Fruit fly (Drosophila melanogaster) whole organism, embryonic: ENCODE data around the gene IA-2.

Experiments used
- CG10274 ChIP-seq: fragments of 200-800 bp; sonication (Bioruptor generic); optimal IDR thresholded peaks from 3 replicates; lab custom pipeline; 2017; ENCODE audit warnings: missing biosample characterization, mild to moderate bottlenecking, missing genetic modification characterization
- CG11560 ChIP-seq: fragments of 200-800 bp; sonication (Bioruptor generic); IDR thresholded peaks from 3 replicates; pipeline ENCODE4 v1.3.6; 2022; ENCODE audit warnings: missing biosample characterization, missing genetic modification characterization
- CG11695 ChIP-seq: fragments of 200-800 bp; sonication (Bioruptor generic); IDR thresholded peaks from 3 replicates; pipeline ENCODE4 v1.3.6; 2022; ENCODE audit warnings: missing biosample characterization, missing genetic modification characterization
- CG12391 ChIP-seq: fragments of 200-800 bp; sonication (Bioruptor generic); optimal IDR thresholded peaks from 3 replicates; lab custom pipeline; 2018; ENCODE audit warnings: missing biosample characterization, mild to moderate bottlenecking, missing genetic modification characterization, moderate library complexity
- CG12769 ChIP-seq: fragments of 200-800 bp; sonication (Bioruptor generic); optimal IDR thresholded peaks from 2 replicates; lab custom pipeline; 2019; ENCODE audit warnings: missing biosample characterization, mild to moderate bottlenecking, missing genetic modification characterization, moderate library complexity
- CG13296 ChIP-seq: fragments of 200-800 bp; sonication (Bioruptor generic); optimal IDR thresholded peaks from 3 replicates; lab custom pipeline; 2018; ENCODE audit warnings: missing biosample characterization, mild to moderate bottlenecking, missing genetic modification characterization
- CG17328 ChIP-seq: fragments of 200-800 bp; sonication (Bioruptor generic); IDR thresholded peaks from 2 replicates; pipeline ENCODE4 v1.3.6; 2022; ENCODE audit warnings: missing biosample characterization, missing genetic modification characterization
- CG18262 ChIP-seq: fragments of 200-800 bp; optimal IDR thresholded peaks from 3 replicates; lab custom pipeline; 2019; ENCODE audit warnings: missing biosample characterization, mild to moderate bottlenecking, missing genetic modification characterization, moderate library complexity
- CG30431 ChIP-seq: fragments of 200-800 bp; sonication (Bioruptor generic); optimal IDR thresholded peaks from 2 replicates; lab custom pipeline; 2017; ENCODE audit warnings: missing biosample characterization, missing genetic modification characterization
- CG3847 ChIP-seq: fragments of 200-800 bp; sonication (Bioruptor generic); IDR thresholded peaks from 2 replicates; pipeline ENCODE4 v1.3.6; 2022; ENCODE audit warnings: missing biosample characterization, missing genetic modification characterization
- CG4328 ChIP-seq: fragments of 200-800 bp; sonication (Bioruptor generic); optimal IDR thresholded peaks from 3 replicates; lab custom pipeline; 2017; ENCODE audit warnings: missing biosample characterization, missing genetic modification reagents, missing genetic modification characterization
- CG4360 ChIP-seq: fragments of 200-800 bp; sonication (Bioruptor generic); IDR thresholded peaks from 2 replicates; pipeline ENCODE4 v1.3.6; 2022; ENCODE audit warnings: missing biosample characterization, missing genetic modification characterization
- CG4424 ChIP-seq: fragments of 200-800 bp; sonication (Bioruptor generic); optimal IDR thresholded peaks from 3 replicates; lab custom pipeline; 2016; ENCODE audit warnings: missing biosample characterization, missing genetic modification characterization
- CG4730 ChIP-seq: fragments of 200-800 bp; sonication (Bioruptor generic); IDR thresholded peaks from 2 replicates; pipeline ENCODE4 v1.3.6; 2022; ENCODE audit warnings: missing biosample characterization, missing genetic modification characterization
- CG7556 ChIP-seq: fragments of 200-800 bp; sonication (Bioruptor generic); optimal IDR thresholded peaks from 2 replicates; lab custom pipeline; 2017; ENCODE audit warnings: missing biosample characterization, mild to moderate bottlenecking, missing genetic modification characterization
- CG7745 ChIP-seq: fragments of 200-800 bp; sonication (Bioruptor generic); optimal IDR thresholded peaks from 2 replicates; lab custom pipeline; 2018; ENCODE audit warnings: missing biosample characterization, mild to moderate bottlenecking, missing genetic modification characterization, moderate library complexity
- CG8359 ChIP-seq: fragments of 200-800 bp; sonication (Bioruptor generic); optimal IDR thresholded peaks from 2 replicates; lab custom pipeline; 2017; ENCODE audit warnings: missing biosample characterization, mild to moderate bottlenecking, missing genetic modification characterization, borderline replicate concordance
- Dek ChIP-seq: fragments of 200-800 bp; sonication (Bioruptor generic); optimal IDR thresholded peaks from 3 replicates; lab custom pipeline; 2019; ENCODE audit warnings: missing biosample characterization, mild to moderate bottlenecking, missing genetic modification characterization, moderate library complexity
- Dfd ChIP-seq, 2 experiments: fragments of >200 bp; optimal IDR thresholded peaks; 2 replicates each; lab custom pipeline; 2017; ENCODE audit warnings: missing biosample characterization in 2 of 2, missing genetic modification characterization in 2 of 2
- E2f2 ChIP-seq: fragments of 200-800 bp; sonication (Bioruptor generic); IDR thresholded peaks from 2 replicates; pipeline ENCODE4 v1.3.6; 2022; ENCODE audit warnings: missing biosample characterization, missing genetic modification characterization
- Fer3 ChIP-seq: fragments of 200-800 bp; sonication (Bioruptor generic); optimal IDR thresholded peaks from 2 replicates; lab custom pipeline; 2018; ENCODE audit warnings: missing biosample characterization, mild to moderate bottlenecking, missing genetic modification characterization, moderate library complexity
- H15 ChIP-seq: fragments of 200-800 bp; sonication (Bioruptor generic); IDR thresholded peaks from 3 replicates; pipeline ENCODE4 v1.3.6; 2022; ENCODE audit warnings: missing biosample characterization, missing genetic modification characterization
- H2.0 ChIP-seq: fragments of 200-800 bp; sonication (Bioruptor generic); IDR thresholded peaks from 2 replicates; pipeline ENCODE4 v1.3.6; 2022; ENCODE audit warnings: missing biosample characterization, missing genetic modification characterization
- HLHmδ ChIP-seq: fragments of 200-800 bp; sonication (Bioruptor generic); optimal IDR thresholded peaks from 2 replicates; lab custom pipeline; 2018; ENCODE audit warnings: missing biosample characterization, mild to moderate bottlenecking, missing genetic modification characterization, moderate library complexity
- HmgD ChIP-seq: fragments of 200-800 bp; sonication (Bioruptor generic); optimal IDR thresholded peaks from 3 replicates; lab custom pipeline; 2016; ENCODE audit warnings: missing biosample characterization, missing genetic modification characterization
- NFAT ChIP-seq: fragments of 200-800 bp; sonication (Bioruptor generic); IDR thresholded peaks from 2 replicates; pipeline ENCODE4 v1.3.6; 2022; ENCODE audit warnings: missing biosample characterization, missing genetic modification characterization
- Nf-YA ChIP-seq: fragments of 200-800 bp; sonication (Bioruptor generic); IDR thresholded peaks from 2 replicates; pipeline ENCODE4 v1.3.6; 2022; ENCODE audit warnings: missing biosample characterization, missing genetic modification characterization
- Sox102F ChIP-seq: fragments of 200-800 bp; sonication (Bioruptor generic); optimal IDR thresholded peaks from 2 replicates; lab custom pipeline; 2018; ENCODE audit warnings: missing biosample characterization, mild to moderate bottlenecking, missing genetic modification characterization, moderate library complexity
- Stat92E ChIP-seq, 3 experiments: fragments of >200 bp in 2 of 3; fragments of 200-800 bp in 1 of 3; sonication (Bioruptor generic) in 1 of 3; optimal IDR thresholded peaks; 2 replicates each; lab custom pipeline; 2017 to 2019; ENCODE audit warnings: missing biosample characterization in 3 of 3, missing genetic modification characterization in 3 of 3, mild to moderate bottlenecking in 1 of 3, moderate library complexity in 1 of 3
- amos ChIP-seq: fragments of 200-800 bp; sonication (Bioruptor generic); IDR thresholded peaks from 2 replicates; pipeline ENCODE4 v1.3.6; 2022; ENCODE audit warnings: missing biosample characterization, missing genetic modification characterization; ENCODE audit not compliant: partially characterized antibody
- ato ChIP-seq: fragments of 200-800 bp; sonication (Bioruptor generic); IDR thresholded peaks from 2 replicates; pipeline ENCODE4 v1.3.6; 2022; ENCODE audit warnings: missing biosample characterization, missing genetic modification characterization; ENCODE audit not compliant: partially characterized antibody
- br ChIP-seq: fragments of >200 bp; optimal IDR thresholded peaks from 2 replicates; lab custom pipeline; 2017
- cas ChIP-seq: fragments of 200-800 bp; sonication (Bioruptor generic); IDR thresholded peaks from 2 replicates; pipeline ENCODE4 v1.3.6; 2022; ENCODE audit warnings: missing biosample characterization, missing genetic modification characterization
- ci ChIP-seq: fragments of 200-800 bp; sonication (Bioruptor generic); IDR thresholded peaks from 3 replicates; pipeline ENCODE4 v1.3.6; 2022; ENCODE audit warnings: missing biosample characterization, missing genetic modification characterization
- dmrt11E ChIP-seq: fragments of 200-800 bp; sonication (Bioruptor generic); optimal IDR thresholded peaks from 3 replicates; lab custom pipeline; 2018; ENCODE audit warnings: missing biosample characterization, mild to moderate bottlenecking, missing genetic modification characterization, moderate library complexity
- dpn ChIP-seq, 2 experiments: fragments of 200-800 bp; sonication (Bioruptor generic); optimal IDR thresholded peaks; 3 replicates each; lab custom pipeline; 2016; ENCODE audit warnings: missing biosample characterization in 2 of 2, missing genetic modification characterization in 2 of 2
- gem ChIP-seq: fragments of 200-800 bp; sonication (Bioruptor generic); optimal IDR thresholded peaks from 2 replicates; lab custom pipeline; 2019; ENCODE audit warnings: missing biosample characterization, mild to moderate bottlenecking, missing genetic modification characterization, moderate library complexity
- gt ChIP-seq: fragments of 200-800 bp; sonication (Bioruptor generic); IDR thresholded peaks from 2 replicates; pipeline ENCODE4 v1.3.6; 2022; ENCODE audit warnings: missing biosample characterization, missing genetic modification characterization
- hth ChIP-seq: fragments of >200 bp; optimal IDR thresholded peaks from 2 replicates; lab custom pipeline; 2017; ENCODE audit warnings: inconsistent platforms
- kni ChIP-seq: fragments of 200-800 bp; sonication (Bioruptor generic); optimal IDR thresholded peaks from 3 replicates; lab custom pipeline; 2017; ENCODE audit warnings: mild to moderate bottlenecking, missing biosample characterization, missing genetic modification reagents, missing genetic modification characterization
- pros ChIP-seq: fragments of 200-800 bp; sonication (Bioruptor generic); optimal IDR thresholded peaks from 3 replicates; lab custom pipeline; 2019; ENCODE audit warnings: missing biosample characterization, mild to moderate bottlenecking, missing genetic modification characterization, moderate library complexity
- pzg ChIP-seq: fragments of 200-800 bp; sonication (Bioruptor generic); optimal IDR thresholded peaks from 3 replicates; lab custom pipeline; 2018; ENCODE audit warnings: missing biosample characterization, mild to moderate bottlenecking, missing genetic modification characterization, moderate library complexity
- ro ChIP-seq: fragments of 200-800 bp; sonication (Bioruptor generic); IDR thresholded peaks from 2 replicates; pipeline ENCODE4 v1.3.6; 2022; ENCODE audit warnings: missing biosample characterization, missing genetic modification characterization
- run ChIP-seq: fragments of 200-800 bp; sonication (Bioruptor generic); optimal IDR thresholded peaks from 3 replicates; lab custom pipeline; 2018; ENCODE audit warnings: missing biosample characterization, mild to moderate bottlenecking, missing genetic modification characterization
- sens ChIP-seq: fragments of 200-800 bp; sonication (Bioruptor generic); peaks from one replicate; lab custom pipeline; 2016; ENCODE audit warnings: missing biosample characterization, missing genetic modification characterization
- slp2 ChIP-seq: fragments of 200-800 bp; sonication (Bioruptor generic); optimal IDR thresholded peaks from 2 replicates; lab custom pipeline; 2016; ENCODE audit warnings: missing biosample characterization, missing genetic modification characterization
- sqz ChIP-seq: fragments of 200-800 bp; sonication (Bioruptor generic); optimal IDR thresholded peaks from 3 replicates; lab custom pipeline; 2018; ENCODE audit warnings: missing biosample characterization, mild to moderate bottlenecking, missing genetic modification characterization
- tap ChIP-seq: fragments of 200-800 bp; optimal IDR thresholded peaks from 3 replicates; lab custom pipeline; 2019; ENCODE audit warnings: missing biosample characterization, mild to moderate bottlenecking, missing genetic modification characterization, moderate library complexity
- unc-4 ChIP-seq: fragments of 200-800 bp; sonication (Bioruptor generic); IDR thresholded peaks from 2 replicates; pipeline ENCODE4 v1.3.6; 2022; ENCODE audit warnings: missing biosample characterization, missing genetic modification characterization; ENCODE audit not compliant: partially characterized antibody
- usp ChIP-seq: fragments of >200 bp; optimal IDR thresholded peaks from 2 replicates; lab custom pipeline; 2017; ENCODE audit warnings: missing biosample characterization, missing genetic modification characterization
- z ChIP-seq: fragments of 200-800 bp; sonication (Bioruptor generic); IDR thresholded peaks from 3 replicates; pipeline ENCODE4 v1.3.6; 2022; ENCODE audit warnings: missing biosample characterization, missing genetic modification characterization
- zen2 ChIP-seq: fragments of 200-800 bp; sonication (Bioruptor generic); IDR thresholded peaks from 3 replicates; pipeline ENCODE4 v1.3.6; 2022; ENCODE audit warnings: missing biosample characterization, missing genetic modification characterization; ENCODE audit not compliant: partially characterized antibody

IA-2 gene

DNA sequence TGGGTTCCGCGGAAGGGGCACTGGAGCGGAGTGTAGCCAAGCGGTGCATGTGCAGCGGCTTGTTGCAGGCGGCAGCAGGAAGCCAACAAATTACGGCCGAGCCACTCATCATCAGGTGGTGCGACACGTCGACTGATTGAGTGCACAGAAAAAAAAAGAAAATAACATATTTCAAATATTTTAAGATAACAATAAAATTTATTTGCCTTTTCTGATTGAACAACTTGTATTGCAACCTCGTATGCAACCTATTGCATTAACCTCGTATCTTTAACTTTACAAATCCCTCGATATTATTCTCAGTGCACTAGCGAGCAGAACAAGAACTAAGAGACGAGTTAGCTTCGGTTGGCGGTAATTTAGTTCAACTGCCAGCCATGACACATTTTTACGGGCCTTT is 22.5 kb upstream of the IA-2 start (continued):
- TF ChIP-seq CG11560 (no peak), Stat92E (GFP tag; optimal IDR thresholded peaks at IDR 0.05; lab: Kevin White, UChicago) (no peak), CG7745 (tag; lab: Kevin White, UChicago) (no peak), run (tag; lab: Kevin White, UChicago) (no peak), CG4328 (no peak), dpn (GFP tag; optimal IDR thresholded peaks at IDR 0.05; lab: Kevin White, UChicago) (no peak), z (GFP tag; lab: Robert Waterston, UW) (no peak), unc-4 (GFP tag; lab: Robert Waterston, UW) (no peak), CG8359 (GFP tag; lab: Kevin White, UChicago) (no peak), Fer3 (tag; lab: Kevin White, UChicago) (no peak), sens (no peak), dmrt11E (tag; lab: Kevin White, UChicago) (peak; percentile 68), zen2 (GFP tag; lab: Robert Waterston, UW) (no peak), hth (lab: Kevin White, UChicago) (no peak), amos (GFP tag; lab: Robert Waterston, UW) (no peak), CG11695 (GFP tag; lab: Robert Waterston, UW) (peak; percentile 47; the same call in 1 of the 3 replicates), tap (tag; lab: Kevin White, UChicago) (peak; percentile 10), ato (GFP tag; lab: Robert Waterston, UW) (no peak), pzg (GFP tag; lab: Kevin White, UChicago) (no peak), Dek (no peak), H15 (GFP tag; lab: Robert Waterston, UW) (0 out of 3 replicates have a peak, but pooled peaks have one; percentile 31), gt (GFP tag; lab: Robert Waterston, UW) (0 out of 2 replicates have a peak, but pooled peaks have one; percentile 32), E2f2 (no peak), HLHmδ (GFP tag; lab: Kevin White, UChicago) (no peak), CG13296 (GFP tag; lab: Kevin White, UChicago) (no peak), CG7556 (peak; percentile 12), CG10274 (GFP tag; lab: Kevin White, UChicago) (no peak), CG30431 (GFP tag; lab: Kevin White, UChicago) (no peak), CG4730 (no peak), Sox102F (GFP tag; lab: Kevin White, UChicago) (peak; percentile 41), gem (tag; lab: Kevin White, UChicago) (peak; percentile 65), cas (GFP tag; lab: Robert Waterston, UW) (no peak), slp2 (no peak), Dfd (GFP tag; optimal IDR thresholded peaks at IDR 0.05; lab: Kevin White, UChicago) (no peak), ci (GFP tag; lab: Robert Waterston, UW) (peak; percentile 72; the same call in 2 of the 3 replicates), CG3847 (GFP tag; lab: Robert Waterston, UW) (no peak), HmgD (GFP tag; lab: Kevin White, UChicago) (no peak), CG4360 (GFP tag; lab: Robert Waterston, UW) (no peak), pros (GFP tag; lab: Kevin White, UChicago) (no peak), usp (no peak), CG4424 (peak; percentile 12), br (lab: Kevin White, UChicago) (no peak), NFAT (no peak), CG17328 (peak; percentile 51), kni (no peak), CG18262 (tag; lab: Kevin White, UChicago) (peak; percentile 53), ro (no peak), Nf-YA (GFP tag; lab: Robert Waterston, UW) (no peak), CG12769 (tag; lab: Kevin White, UChicago) (no peak), sqz (no peak), CG12391 (tag; lab: Kevin White, UChicago) (peak; percentile 56), H2.0 (no peak)
